Worm (Caenorhabditis elegans) whole organism, L4 larva: ENCODE measurements around the gene H03E18.1.

Experiments
- aly-2 ChIP-seq: sonication (generic microtip); optimal IDR thresholded peaks from 2 replicates; lab custom pipeline; 2018; ENCODE audit warnings: missing biosample characterization, missing genetic modification characterization
- ama-1 ChIP-seq: fragments of 150-350 bp; optimal IDR thresholded peaks from 2 replicates; lab custom pipeline; 2014; ENCODE audit warnings: inconsistent platforms, mixed read lengths
- ceh-82 ChIP-seq: sonication (generic microtip); optimal IDR thresholded peaks from 2 replicates; lab custom pipeline; 2017; ENCODE audit warnings: missing biosample characterization, missing genetic modification characterization
- dpl-1 ChIP-seq: fragments of 150-350 bp; optimal IDR thresholded peaks from 2 replicates; lab custom pipeline; 2014; ENCODE audit warnings: missing biosample characterization, missing genetic modification reagents, missing genetic modification characterization
- pha-4 ChIP-seq, 2 experiments: fragments of 150-350 bp in 1 of 2; fragments of 200-800 bp in 1 of 2; sonication (Bioruptor generic) in 1 of 2; IDR thresholded peaks in 1 of 2; optimal IDR thresholded peaks in 1 of 2; 2 replicates each; pipeline versions ENCODE4 v1.3.6 to Lab custom; 2014 to 2022; ENCODE audit warnings: missing genetic modification characterization in 2 of 2, missing genetic modification reagents in 2 of 2, missing biosample characterization in 1 of 2, missing compliant biosample characterization in 1 of 2
- snpc-4 ChIP-seq: fragments of 150-350 bp; optimal IDR thresholded peaks from 2 replicates; lab custom pipeline; 2014; ENCODE audit warnings: missing biosample characterization, missing genetic modification characterization
- zag-1 ChIP-seq: fragments of 150-350 bp; optimal IDR thresholded peaks from 2 replicates; lab custom pipeline; 2014; ENCODE audit warnings: missing biosample characterization, missing genetic modification characterization

DNA sequence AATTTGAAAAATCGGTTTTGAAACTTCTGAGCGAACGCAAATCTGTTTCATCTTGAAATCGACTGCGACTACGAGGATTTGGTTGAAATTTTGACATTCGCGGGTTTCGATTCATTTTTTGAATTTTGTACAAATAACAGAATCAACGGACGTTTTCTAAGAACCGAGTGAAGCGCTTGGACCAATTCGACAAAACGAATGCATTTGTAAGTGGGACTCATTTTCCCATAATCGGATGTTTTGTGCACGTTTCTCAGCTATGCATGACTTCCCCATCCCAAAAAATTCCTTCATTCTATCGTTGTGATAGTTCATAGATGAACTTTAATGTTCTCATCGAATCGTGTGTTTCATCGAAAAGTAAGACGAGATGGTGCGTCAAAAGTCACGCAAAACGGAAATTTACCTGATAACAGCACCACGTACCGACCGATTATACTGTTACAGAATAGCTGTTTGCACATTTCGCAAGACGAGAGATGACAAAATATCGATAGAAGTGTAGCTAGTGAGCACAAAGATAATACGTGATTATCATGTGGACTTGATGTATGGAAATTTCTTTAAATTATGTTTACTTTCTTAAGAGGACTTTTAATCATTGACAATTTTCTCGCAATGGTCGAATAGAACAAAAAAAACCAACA is 37.4 kb upstream of the H03E18.1 start, which contains the start of gene mec-10:
- TF ChIP-seq zag-1 (no peak), ceh-82 (tag; lab: Kevin White, UChicago) (no peak), pha-4 (GFP tag; IDR thresholded peaks at IDR 0.05; lab: Robert Waterston, UW) (no peak), pha-4 (tag; optimal IDR thresholded peaks at IDR 0.05; lab: Kevin White, UChicago) (no peak), aly-2 (tag; lab: Kevin White, UChicago) (no peak), snpc-4 (tag; lab: Kevin White, UChicago) (no peak), ama-1 (lab: Kevin White, UChicago) (no peak), dpl-1 (no peak)
